Fruit fly (Drosophila melanogaster) whole organism, embryonic: Measurements from ENCODE around the gene BtbVII.

ENCODE experiments used
- Abd-B ChIP-seq: fragments of 200-800 bp; sonication (Bioruptor generic); optimal IDR thresholded peaks from 2 replicates; lab custom pipeline; 2018; ENCODE audit warnings: missing biosample characterization, mild to moderate bottlenecking, missing genetic modification characterization, moderate library complexity
- CG10543 ChIP-seq: fragments of 200-800 bp; sonication (Bioruptor generic); optimal IDR thresholded peaks from 3 replicates; lab custom pipeline; 2017; ENCODE audit warnings: missing biosample characterization, mild to moderate bottlenecking, missing genetic modification characterization, moderate library complexity
- CG11247 ChIP-seq: fragments of 200-800 bp; sonication (Bioruptor generic); IDR thresholded peaks from 2 replicates; pipeline ENCODE4 v1.3.6; 2022; ENCODE audit warnings: missing biosample characterization, missing genetic modification characterization
- CG12236 ChIP-seq: fragments of 200-800 bp; sonication (Bioruptor generic); optimal IDR thresholded peaks from 2 replicates; lab custom pipeline; 2016; ENCODE audit warnings: missing biosample characterization, missing genetic modification characterization
- CG12769 ChIP-seq: fragments of 200-800 bp; sonication (Bioruptor generic); optimal IDR thresholded peaks from 2 replicates; lab custom pipeline; 2019; ENCODE audit warnings: missing biosample characterization, mild to moderate bottlenecking, missing genetic modification characterization, moderate library complexity
- CG15601 ChIP-seq: fragments of 200-800 bp; sonication (Bioruptor generic); optimal IDR thresholded peaks from 3 replicates; lab custom pipeline; 2019; ENCODE audit warnings: missing biosample characterization, mild to moderate bottlenecking, missing genetic modification characterization, moderate library complexity
- CG16815 ChIP-seq: fragments of 200-800 bp; sonication (Bioruptor generic); optimal IDR thresholded peaks from 3 replicates; lab custom pipeline; 2017; ENCODE audit warnings: missing biosample characterization, mild to moderate bottlenecking, missing genetic modification characterization
- CG34224 ChIP-seq: fragments of 200-800 bp; sonication (Bioruptor generic); IDR thresholded peaks from 3 replicates; pipeline ENCODE4 v1.3.6; 2022; ENCODE audit warnings: missing biosample characterization, missing genetic modification characterization; ENCODE audit not compliant: partially characterized antibody
- ase ChIP-seq: fragments of 200-800 bp; sonication (Bioruptor generic); IDR thresholded peaks from 3 replicates; pipeline ENCODE4 v1.3.6; 2022; ENCODE audit warnings: missing biosample characterization, missing genetic modification characterization
- crp ChIP-seq, 2 experiments: fragments of 200-800 bp; sonication (Bioruptor generic); optimal IDR thresholded peaks; 2 replicates in 1 of 2; 3 replicates in 1 of 2; lab custom pipeline; 2017; ENCODE audit warnings: missing biosample characterization in 2 of 2, missing genetic modification characterization in 2 of 2, mild to moderate bottlenecking in 1 of 2, moderate library complexity in 1 of 2
- dati ChIP-seq: fragments of 200-800 bp; sonication (Bioruptor generic); IDR thresholded peaks from 2 replicates; pipeline ENCODE4 v1.3.6; 2022; ENCODE audit warnings: missing biosample characterization, missing genetic modification characterization
- fru ChIP-seq: fragments of >200 bp; optimal IDR thresholded peaks from 2 replicates; lab custom pipeline; 2017
- twi ChIP-seq: fragments of 200-800 bp; optimal IDR thresholded peaks from 2 replicates; lab custom pipeline; 2019; ENCODE audit warnings: missing biosample characterization, mild to moderate bottlenecking, missing genetic modification characterization, moderate library complexity
- yki ChIP-seq: fragments of >200 bp; optimal IDR thresholded peaks from 3 replicates; lab custom pipeline; 2018

dm6 chr3L:3203062-3203461, 54.6 kb downstream of the BtbVII start, which contains the start of gene CG32271:
- TF ChIP-seq fru (no peak), CG12236 (no peak), Abd-B (GFP tag; lab: Kevin White, UChicago) (no peak), ase (no peak), dati (no peak), yki (no peak), CG34224 (GFP tag; lab: Robert Waterston, UW) (no peak), CG16815 (no peak), CG11247 (no peak), crp (GFP tag; optimal IDR thresholded peaks at IDR 0.05; lab: Kevin White, UChicago) (no peak), twi (tag; lab: Kevin White, UChicago) (no peak), CG12769 (tag; lab: Kevin White, UChicago) (no peak), CG10543 (GFP tag; lab: Kevin White, UChicago) (no peak), CG15601 (tag; lab: Kevin White, UChicago) (no peak)
